Fruit fly (Drosophila melanogaster) whole organism, embryonic: Measurements from ENCODE around the gene cbt.
A peak's percentile ranks its signal among the peaks of the same experiment; 100 is the strongest.

Source experiments
- B-H2 ChIP-seq: fragments of 200-800 bp; sonication (Bioruptor generic); optimal IDR thresholded peaks from 2 replicates; lab custom pipeline; 2018; ENCODE audit warnings: missing biosample characterization, mild to moderate bottlenecking, missing genetic modification characterization
- BtbVII ChIP-seq: fragments of 200-800 bp; sonication (Bioruptor generic); optimal IDR thresholded peaks from 3 replicates; lab custom pipeline; 2017; ENCODE audit warnings: missing biosample characterization, mild to moderate bottlenecking, missing genetic modification characterization
- CG10274 ChIP-seq: fragments of 200-800 bp; sonication (Bioruptor generic); optimal IDR thresholded peaks from 3 replicates; lab custom pipeline; 2017; ENCODE audit warnings: missing biosample characterization, mild to moderate bottlenecking, missing genetic modification characterization
- CG10366 ChIP-seq: fragments of 200-800 bp; sonication (Bioruptor generic); IDR thresholded peaks from 2 replicates; pipeline ENCODE4 v1.3.6; 2022; ENCODE audit warnings: missing biosample characterization, missing genetic modification characterization
- CG12236 ChIP-seq: fragments of 200-800 bp; sonication (Bioruptor generic); optimal IDR thresholded peaks from 2 replicates; lab custom pipeline; 2016; ENCODE audit warnings: missing biosample characterization, missing genetic modification characterization
- CG13123 ChIP-seq: fragments of 200-800 bp; sonication (Bioruptor generic); optimal IDR thresholded peaks from 2 replicates; lab custom pipeline; 2016; ENCODE audit warnings: missing biosample characterization, missing genetic modification characterization
- CG1832 ChIP-seq: fragments of 200-800 bp; sonication (Bioruptor generic); optimal IDR thresholded peaks from 2 replicates; lab custom pipeline; 2017; ENCODE audit warnings: missing biosample characterization, mild to moderate bottlenecking, missing genetic modification characterization, inconsistent platforms
- CG2120 ChIP-seq: fragments of 200-800 bp; sonication (Bioruptor generic); optimal IDR thresholded peaks from 3 replicates; lab custom pipeline; 2016; ENCODE audit warnings: missing biosample characterization, missing genetic modification characterization
- CG2712 ChIP-seq: fragments of 200-800 bp; optimal IDR thresholded peaks from 3 replicates; lab custom pipeline; 2019; ENCODE audit warnings: missing biosample characterization, mild to moderate bottlenecking, missing genetic modification characterization, moderate library complexity
- CG30020 ChIP-seq: fragments of 200-800 bp; optimal IDR thresholded peaks from 2 replicates; lab custom pipeline; 2019; ENCODE audit warnings: missing biosample characterization, mild to moderate bottlenecking, missing genetic modification characterization, moderate library complexity
- CG34422 ChIP-seq: fragments of 200-800 bp; sonication (Bioruptor generic); IDR thresholded peaks from 3 replicates; pipeline ENCODE4 v1.3.6; 2022; ENCODE audit warnings: missing biosample characterization, missing genetic modification characterization
- CG3995 ChIP-seq: fragments of 200-800 bp; sonication (Bioruptor generic); optimal IDR thresholded peaks from 3 replicates; lab custom pipeline; 2016; ENCODE audit warnings: missing biosample characterization, missing genetic modification characterization
- CG6813 ChIP-seq: fragments of 200-800 bp; sonication (Bioruptor generic); optimal IDR thresholded peaks from 2 replicates; lab custom pipeline; 2017; ENCODE audit warnings: missing biosample characterization, missing genetic modification characterization, mild to moderate bottlenecking, moderate library complexity, missing genetic modification reagents
- CG7357 ChIP-seq: fragments of 200-800 bp; sonication (Bioruptor generic); IDR thresholded peaks from 3 replicates; pipeline ENCODE4 v1.3.6; 2022; ENCODE audit warnings: missing biosample characterization, missing genetic modification characterization
- CG7745 ChIP-seq: fragments of 200-800 bp; sonication (Bioruptor generic); optimal IDR thresholded peaks from 2 replicates; lab custom pipeline; 2018; ENCODE audit warnings: missing biosample characterization, mild to moderate bottlenecking, missing genetic modification characterization, moderate library complexity
- CG7963 ChIP-seq: fragments of 200-800 bp; sonication (Bioruptor generic); IDR thresholded peaks from 3 replicates; pipeline ENCODE4 v1.3.6; 2022; ENCODE audit warnings: missing biosample characterization, missing genetic modification characterization; ENCODE audit not compliant: partially characterized antibody
- Chrac-16 ChIP-seq: fragments of 200-800 bp; sonication (Bioruptor generic); optimal IDR thresholded peaks from 3 replicates; lab custom pipeline; 2016; ENCODE audit warnings: missing biosample characterization, missing genetic modification characterization
- Doc3 ChIP-seq: fragments of 200-800 bp; sonication (Bioruptor generic); IDR thresholded peaks from 3 replicates; pipeline ENCODE4 v1.3.6; 2022; ENCODE audit warnings: missing biosample characterization, missing genetic modification characterization; ENCODE audit not compliant: partially characterized antibody
- ERR ChIP-seq: fragments of 200-800 bp; sonication (Bioruptor generic); optimal IDR thresholded peaks from 2 replicates; lab custom pipeline; 2016; ENCODE audit warnings: missing biosample characterization, missing genetic modification characterization
- HHEX ChIP-seq: fragments of 200-800 bp; sonication (Bioruptor generic); optimal IDR thresholded peaks from 3 replicates; lab custom pipeline; 2017; ENCODE audit warnings: missing biosample characterization, mild to moderate bottlenecking, missing genetic modification characterization, missing genetic modification reagents
- Mrtf ChIP-seq: fragments of 200-800 bp; sonication (Bioruptor generic); IDR thresholded peaks from 3 replicates; pipeline ENCODE4 v1.3.6; 2022; ENCODE audit warnings: missing biosample characterization, missing genetic modification characterization
- NK7.1 ChIP-seq: fragments of 200-800 bp; sonication (Bioruptor generic); optimal IDR thresholded peaks from 3 replicates; lab custom pipeline; 2016; ENCODE audit warnings: missing biosample characterization, missing genetic modification characterization
- Neu2 ChIP-seq: fragments of 200-800 bp; sonication (Bioruptor generic); optimal IDR thresholded peaks from 3 replicates; lab custom pipeline; 2016; ENCODE audit warnings: missing biosample characterization, missing genetic modification characterization, borderline replicate concordance
- Poxn ChIP-seq: fragments of 200-800 bp; sonication (Bioruptor generic); IDR thresholded peaks from 2 replicates; pipeline ENCODE4 v1.3.6; 2022; ENCODE audit warnings: missing biosample characterization, missing genetic modification characterization
- Sox100B ChIP-seq: fragments of 200-800 bp; sonication (Bioruptor generic); optimal IDR thresholded peaks from 3 replicates; lab custom pipeline; 2018; ENCODE audit warnings: missing biosample characterization, mild to moderate bottlenecking, missing genetic modification characterization
- TFAM ChIP-seq: fragments of 200-800 bp; sonication (Bioruptor generic); optimal IDR thresholded peaks from 2 replicates; lab custom pipeline; 2017; ENCODE audit warnings: missing biosample characterization, missing genetic modification characterization, inconsistent platforms
- Trl ChIP-seq, 3 experiments: fragments of >200 bp in 2 of 3; fragments of 200-800 bp in 1 of 3; sonication (Bioruptor generic) in 1 of 3; optimal IDR thresholded peaks; 2 replicates in 1 of 3; 3 replicates in 2 of 3; lab custom pipeline; 2016 to 2017; ENCODE audit warnings: missing biosample characterization in 1 of 3, missing genetic modification characterization in 1 of 3
- ap ChIP-seq: fragments of 200-800 bp; sonication (Bioruptor generic); IDR thresholded peaks from 2 replicates; pipeline ENCODE4 v1.3.6; 2022; ENCODE audit warnings: missing biosample characterization, missing genetic modification characterization
- bbx ChIP-seq: fragments of 200-800 bp; sonication (Bioruptor generic); IDR thresholded peaks from 2 replicates; pipeline ENCODE4 v1.3.6; 2022; ENCODE audit warnings: missing biosample characterization, missing genetic modification characterization; ENCODE audit not compliant: partially characterized antibody
- bigmax ChIP-seq: fragments of 200-800 bp; sonication (Bioruptor generic); optimal IDR thresholded peaks from 2 replicates; lab custom pipeline; 2018; ENCODE audit warnings: missing biosample characterization, mild to moderate bottlenecking, missing genetic modification characterization
- bsh ChIP-seq, 2 experiments: fragments of 200-800 bp; sonication (Bioruptor generic); optimal IDR thresholded peaks; 2 replicates each; lab custom pipeline; 2017 to 2018; ENCODE audit warnings: mild to moderate bottlenecking in 2 of 2, missing biosample characterization in 2 of 2, missing genetic modification characterization in 2 of 2, moderate library complexity in 1 of 2
- chm ChIP-seq: fragments of 200-800 bp; sonication (Bioruptor generic); IDR thresholded peaks from 2 replicates; pipeline ENCODE4 v1.3.6; 2022; ENCODE audit warnings: missing biosample characterization, missing genetic modification characterization
- crc ChIP-seq: fragments of 200-800 bp; sonication (Bioruptor generic); optimal IDR thresholded peaks from 2 replicates; lab custom pipeline; 2016; ENCODE audit warnings: missing biosample characterization, missing genetic modification characterization
- dan ChIP-seq: fragments of 200-800 bp; sonication (Bioruptor generic); IDR thresholded peaks from 2 replicates; pipeline ENCODE4 v1.3.6; 2022; ENCODE audit warnings: missing biosample characterization, missing genetic modification characterization
- dmrt11E ChIP-seq: fragments of 200-800 bp; sonication (Bioruptor generic); optimal IDR thresholded peaks from 3 replicates; lab custom pipeline; 2018; ENCODE audit warnings: missing biosample characterization, mild to moderate bottlenecking, missing genetic modification characterization, moderate library complexity
- ham ChIP-seq: fragments of 200-800 bp; sonication (Bioruptor generic); IDR thresholded peaks from 2 replicates; pipeline ENCODE4 v1.3.6; 2022; ENCODE audit warnings: missing biosample characterization, missing genetic modification characterization
- mam ChIP-seq: fragments of 200-800 bp; sonication (Bioruptor generic); optimal IDR thresholded peaks from 3 replicates; lab custom pipeline; 2016; ENCODE audit warnings: missing biosample characterization, missing genetic modification characterization
- nerfin-1 ChIP-seq: fragments of 200-800 bp; sonication (Bioruptor generic); optimal IDR thresholded peaks from 3 replicates; lab custom pipeline; 2019; ENCODE audit warnings: missing biosample characterization, mild to moderate bottlenecking, missing genetic modification characterization, moderate library complexity
- nmo ChIP-seq: fragments of 200-800 bp; sonication (Bioruptor generic); optimal IDR thresholded peaks from 2 replicates; lab custom pipeline; 2018; ENCODE audit warnings: missing biosample characterization, mild to moderate bottlenecking, missing genetic modification characterization, moderate library complexity
- oc ChIP-seq: fragments of 200-800 bp; sonication (Bioruptor generic); optimal IDR thresholded peaks from 2 replicates; lab custom pipeline; 2018; ENCODE audit warnings: missing biosample characterization, mild to moderate bottlenecking, missing genetic modification characterization, moderate library complexity
- pfk ChIP-seq: fragments of 200-800 bp; sonication (Bioruptor generic); optimal IDR thresholded peaks from 2 replicates; lab custom pipeline; 2018; ENCODE audit warnings: missing biosample characterization, mild to moderate bottlenecking, missing genetic modification characterization, moderate library complexity
- phol ChIP-seq: fragments of 200-800 bp; sonication (Bioruptor generic); optimal IDR thresholded peaks from 3 replicates; lab custom pipeline; 2018; ENCODE audit warnings: missing biosample characterization, mild to moderate bottlenecking, missing genetic modification characterization, moderate library complexity
- pita ChIP-seq: fragments of 200-800 bp; sonication (Bioruptor generic); optimal IDR thresholded peaks from 2 replicates; lab custom pipeline; 2017; ENCODE audit warnings: missing biosample characterization, mild to moderate bottlenecking, missing genetic modification characterization
- run ChIP-seq: fragments of 200-800 bp; sonication (Bioruptor generic); optimal IDR thresholded peaks from 3 replicates; lab custom pipeline; 2018; ENCODE audit warnings: missing biosample characterization, mild to moderate bottlenecking, missing genetic modification characterization
- schlank ChIP-seq: fragments of 200-800 bp; sonication (Bioruptor generic); optimal IDR thresholded peaks from 2 replicates; lab custom pipeline; 2018; ENCODE audit warnings: missing biosample characterization, mild to moderate bottlenecking, missing genetic modification characterization
- sens ChIP-seq: fragments of 200-800 bp; sonication (Bioruptor generic); peaks from one replicate; lab custom pipeline; 2016; ENCODE audit warnings: missing biosample characterization, missing genetic modification characterization
- sima ChIP-seq: fragments of 200-800 bp; sonication (Bioruptor generic); optimal IDR thresholded peaks from 2 replicates; lab custom pipeline; 2016; ENCODE audit warnings: missing biosample characterization, missing genetic modification characterization
- slbo ChIP-seq: fragments of 200-800 bp; sonication (Bioruptor generic); IDR thresholded peaks from 2 replicates; pipeline ENCODE4 v1.3.6; 2022; ENCODE audit warnings: missing biosample characterization, missing genetic modification characterization
- tgo ChIP-seq: fragments of 200-800 bp; sonication (Bioruptor generic); IDR thresholded peaks from 3 replicates; pipeline ENCODE4 v1.3.6; 2022; ENCODE audit warnings: missing biosample characterization, missing genetic modification characterization
- unpg ChIP-seq: fragments of 200-800 bp; sonication (Bioruptor generic); optimal IDR thresholded peaks from 3 replicates; lab custom pipeline; 2018; ENCODE audit warnings: missing biosample characterization, mild to moderate bottlenecking, missing genetic modification characterization, moderate library complexity
- zf30C ChIP-seq: fragments of 200-800 bp; sonication (Bioruptor generic); optimal IDR thresholded peaks from 3 replicates; lab custom pipeline; 2018; ENCODE audit warnings: missing biosample characterization, mild to moderate bottlenecking, missing genetic modification characterization

The cbt gene

DNA sequence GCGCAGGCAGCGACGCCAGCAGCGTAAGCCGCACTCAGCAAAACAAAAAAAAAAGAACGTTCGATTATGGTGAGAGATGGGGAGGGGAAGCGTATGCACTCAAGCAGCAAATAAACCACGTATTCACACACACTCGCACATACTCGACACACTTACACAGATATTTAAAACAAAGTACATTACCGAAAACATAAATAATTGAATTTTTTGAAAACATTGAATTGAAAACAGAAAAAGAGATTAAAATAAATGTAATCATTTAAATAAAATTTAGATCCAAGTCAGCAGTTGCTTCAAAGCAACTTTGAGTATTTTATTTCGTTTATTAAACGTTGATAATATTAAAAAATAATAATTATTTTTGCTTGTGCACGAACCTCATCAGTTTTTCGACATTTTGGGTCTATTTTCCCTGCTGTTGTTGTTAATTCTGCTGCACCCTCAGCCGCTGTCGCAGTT is 8.4 kb downstream of the cbt start (continued):
- TF ChIP-seq Trl (optimal IDR thresholded peaks at IDR 0.05; lab: Kevin White, UChicago) (no peak), Trl (GFP tag; optimal IDR thresholded peaks at IDR 0.05; lab: Kevin White, UChicago) (no peak), bigmax (GFP tag; lab: Kevin White, UChicago) (no peak), bbx (GFP tag; lab: Robert Waterston, UW) (no peak), run (tag; lab: Kevin White, UChicago) (peak; percentile 68), CG2120 (no peak), CG13123 (GFP tag; lab: Kevin White, UChicago) (no peak), CG7963 (no peak), B-H2 (no peak), slbo (GFP tag; lab: Robert Waterston, UW) (no peak), zf30C (GFP tag; lab: Kevin White, UChicago) (peak; percentile 9), mam (GFP tag; lab: Kevin White, UChicago) (no peak), CG10366 (GFP tag; lab: Robert Waterston, UW) (no peak), pita (no peak), nerfin-1 (tag; lab: Kevin White, UChicago) (peak; percentile 52), crc (GFP tag; lab: Kevin White, UChicago) (no peak), bsh (GFP tag; optimal IDR thresholded peaks at IDR 0.05; lab: Kevin White, UChicago) (peak in 1 of 2 experiments; percentile 77), dan (GFP tag; lab: Robert Waterston, UW) (no peak), CG7357 (GFP tag; lab: Robert Waterston, UW) (peak; percentile 55; the same call in 1 of the 3 replicates), Poxn (no peak), CG30020 (tag; lab: Kevin White, UChicago) (no peak), chm (GFP tag; lab: Robert Waterston, UW) (no peak), Sox100B (GFP tag; lab: Kevin White, UChicago) (peak; percentile 64), unpg (GFP tag; lab: Kevin White, UChicago) (peak; percentile 83), HHEX (peak; percentile 44), schlank (tag; lab: Kevin White, UChicago) (no peak), dmrt11E (peak; percentile 2), tgo (0 out of 3 replicates have a peak, but pooled peaks have one; percentile 74), phol (tag; lab: Kevin White, UChicago) (peak; percentile 74), TFAM (GFP tag; lab: Kevin White, UChicago) (no peak), Neu2 (GFP tag; lab: Kevin White, UChicago) (no peak), CG10274 (GFP tag; lab: Kevin White, UChicago) (no peak), nmo (GFP tag; lab: Kevin White, UChicago) (peak; percentile 76), pfk (GFP tag; lab: Kevin White, UChicago) (no peak), ERR (GFP tag; lab: Kevin White, UChicago) (no peak), BtbVII (peak; percentile 59), ham (no peak), CG3995 (no peak), Doc3 (GFP tag; lab: Robert Waterston, UW) (no peak), Mrtf (GFP tag; lab: Robert Waterston, UW) (no peak), CG6813 (GFP tag; lab: Kevin White, UChicago) (peak; percentile 1), oc (tag; lab: Kevin White, UChicago) (peak; percentile 64), NK7.1 (no peak), ap (no peak), CG1832 (no peak), CG34422 (GFP tag; lab: Robert Waterston, UW) (no peak), CG2712 (peak; percentile 80), CG7745 (tag; lab: Kevin White, UChicago) (no peak), sima (GFP tag; lab: Kevin White, UChicago) (no peak), Chrac-16 (GFP tag; lab: Kevin White, UChicago) (peak; percentile 35), sens (no peak), CG12236 (GFP tag; lab: Kevin White, UChicago) (no peak)
